Fruit fly (Drosophila melanogaster): ENCODE measurements around the gene Oli.

DNA sequence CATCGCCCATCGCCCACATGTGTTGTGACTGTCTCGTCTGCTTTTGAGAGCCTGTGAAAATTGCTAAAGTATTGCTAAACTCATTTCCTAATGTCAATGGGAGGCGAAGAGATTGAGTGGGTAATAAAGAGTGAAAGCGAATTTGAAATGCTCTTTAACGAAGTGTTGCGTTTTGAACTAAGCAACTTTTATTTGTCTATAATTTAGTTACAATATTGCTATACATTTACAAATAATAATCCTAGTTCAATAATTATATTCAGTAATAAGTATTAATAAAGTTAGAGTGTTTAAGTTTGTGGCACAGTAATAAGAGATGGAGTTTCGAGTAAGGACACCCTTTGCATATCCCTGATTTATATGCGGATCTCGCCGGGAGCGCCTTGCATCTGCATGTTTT lies 26.5 kb downstream of the Oli start:
- TF ChIP-seq CG12071 (GFP tag; optimal IDR thresholded peaks at IDR 0.05) (no peak), hbn (GFP tag; IDR thresholded peaks at IDR 0.05; ENCODE audit: partially characterized antibody) (no peak), NfI (GFP tag; optimal IDR thresholded peaks at IDR 0.05) (no peak), Lim3 (GFP tag; IDR thresholded peaks at IDR 0.05) (no peak), dati (GFP tag; IDR thresholded peaks at IDR 0.05) (no peak), CG3163 (GFP tag; optimal IDR thresholded peaks at IDR 0.05) (no peak), CG32772 (GFP tag; IDR thresholded peaks at IDR 0.05) (no peak)

All from whole organism, embryonic.